Worm (Caenorhabditis elegans): Measurements from ENCODE around the gene acly-1.

Gene acly-1

DNA sequence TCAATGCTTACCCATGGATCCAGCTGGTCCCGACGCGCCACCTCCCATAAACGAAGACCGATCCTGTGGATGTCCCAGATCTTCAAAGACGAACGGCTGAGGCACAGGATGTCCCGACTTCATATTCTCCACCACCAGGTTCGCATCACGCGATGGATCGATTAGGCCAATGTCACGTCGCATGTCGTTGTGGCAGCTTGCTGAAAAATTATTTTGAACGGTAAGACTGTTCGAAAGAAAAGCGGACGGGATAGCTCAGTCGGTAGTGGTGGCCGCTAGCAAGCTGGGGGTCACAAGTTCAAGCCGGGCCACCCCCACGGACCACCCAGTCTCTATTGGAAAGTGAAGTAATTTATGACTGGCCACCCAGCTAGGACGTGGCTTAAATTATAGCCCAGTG, 33.8 kb downstream of the acly-1 start:
- TF ChIP-seq egl-13 (tag; optimal IDR thresholded peaks at IDR 0.05) (no peak), mab-9 (GFP tag; IDR thresholded peaks at IDR 0.05) (no peak), tlp-1 (tag; optimal IDR thresholded peaks at IDR 0.05) (no peak), hlh-17 (GFP tag; optimal IDR thresholded peaks at IDR 0.05; ENCODE audit: borderline replicate concordance) (no peak), fkh-4 (tag; optimal IDR thresholded peaks at IDR 0.05; ENCODE audit: borderline replicate concordance) (no peak), grh-1 (GFP tag; IDR thresholded peaks at IDR 0.05) (no peak), mef-2 (tag; optimal IDR thresholded peaks at IDR 0.05) (no peak), dpl-1 (GFP tag; optimal IDR thresholded peaks at IDR 0.05) (no peak), isw-1 (GFP tag; IDR thresholded peaks at IDR 0.05) (no peak), C34B4.2 (tag; optimal IDR thresholded peaks at IDR 0.05) (no peak), efl-1 (optimal IDR thresholded peaks at IDR 0.05) (no peak), efl-1 (GFP tag; optimal IDR thresholded peaks at IDR 0.05 in 1 of 2) (no peak), snu-23 (GFP tag; optimal IDR thresholded peaks at IDR 0.05) (no peak), jun-1 (tag; optimal IDR thresholded peaks at IDR 0.05) (no peak)

DNA sequence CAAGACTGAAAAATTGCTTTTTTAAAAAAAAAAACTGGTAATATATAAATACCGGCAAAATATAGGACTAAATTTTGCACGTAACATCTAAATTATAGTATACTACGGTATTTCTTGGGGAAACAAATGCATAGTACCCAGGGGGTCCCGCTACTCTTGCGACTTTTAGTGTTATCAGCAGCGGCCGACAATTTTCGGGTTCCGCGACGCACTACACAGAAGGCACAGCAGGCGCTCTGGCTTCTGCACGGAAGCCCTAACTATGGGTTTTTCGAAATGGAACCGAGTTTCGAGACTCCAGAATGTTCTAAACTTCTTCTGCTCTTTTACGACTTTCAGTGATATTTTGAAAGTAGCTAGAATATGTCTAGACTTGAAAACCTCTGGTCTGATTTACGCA, 37.2 kb downstream of the acly-1 start:
- TF ChIP-seq efl-3 (GFP tag; optimal IDR thresholded peaks at IDR 0.05) (no peak), nhr-12 (tag; optimal IDR thresholded peaks at IDR 0.05) (no peak), ztf-11 (tag; optimal IDR thresholded peaks at IDR 0.05) (no peak), ceh-82 (tag; optimal IDR thresholded peaks at IDR 0.05) (no peak), snpc-4 (tag; optimal IDR thresholded peaks at IDR 0.05) (peak; percentile 84), fos-1 (tag; optimal IDR thresholded peaks at IDR 0.05) (no peak)

DNA sequence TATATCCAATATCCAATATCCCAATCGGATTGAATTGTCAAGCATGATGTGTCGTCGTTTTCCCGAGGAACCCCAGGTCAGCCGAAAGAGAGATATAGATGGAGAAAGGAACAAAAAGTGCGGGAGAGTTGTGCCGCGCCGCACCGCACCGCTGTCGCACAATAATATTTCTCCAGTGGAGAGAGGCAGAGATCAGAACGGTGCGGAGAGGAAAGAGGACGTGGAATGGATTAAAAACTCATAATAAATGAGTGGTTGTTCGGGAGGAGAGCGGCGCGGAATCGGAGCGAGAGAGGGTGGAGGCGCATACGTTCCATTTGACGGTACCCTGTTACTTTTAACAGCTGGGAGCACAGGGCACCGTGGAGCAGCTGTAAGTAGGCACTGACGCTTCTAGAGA, 38.2 kb downstream of the acly-1 start:
- TF ChIP-seq nhr-71 (tag; optimal IDR thresholded peaks at IDR 0.05) (no peak), nhr-85 (tag) (no peak), lin-39 (tag; optimal IDR thresholded peaks at IDR 0.05) (no peak), C16A3.4 (tag; optimal IDR thresholded peaks at IDR 0.05) (no peak), Y116A8C.19 (tag; optimal IDR thresholded peaks at IDR 0.05; ENCODE audit: borderline replicate concordance) (no peak), ceh-82 (tag; optimal IDR thresholded peaks at IDR 0.05) (no peak), rnt-1 (tag; optimal IDR thresholded peaks at IDR 0.05) (no peak), unc-30 (tag; optimal IDR thresholded peaks at IDR 0.05) (no peak), vab-15 (tag; optimal IDR thresholded peaks at IDR 0.05) (no peak)

DNA sequence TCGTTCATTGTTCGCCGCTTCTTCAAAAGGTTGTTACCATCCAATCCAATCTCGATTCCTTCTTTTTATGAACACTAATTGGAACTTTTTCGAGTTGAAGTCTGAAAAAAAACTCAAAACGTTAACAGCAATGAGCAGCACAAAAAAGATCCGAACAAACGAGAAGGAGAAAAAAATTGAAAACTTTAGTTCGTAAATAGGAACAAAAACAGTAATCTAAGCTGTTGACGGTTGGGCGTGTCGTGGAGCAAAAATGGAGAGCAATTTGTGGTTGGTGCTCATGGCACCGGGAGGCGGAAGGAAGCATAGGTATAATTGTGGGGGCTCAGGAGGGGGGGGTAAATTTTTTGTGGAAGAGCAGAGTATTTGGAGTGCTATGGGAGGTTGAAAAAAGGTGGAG, 42.0 kb downstream of the acly-1 start, which contains the start of gene toca-1:
Gene toca-1 (minus strand): TSS at position 101 of the 400 bp plus-strand sequence.
- TF ChIP-seq unc-98 (GFP tag; IDR thresholded peaks at IDR 0.05), result no peak
- TF ChIP-seq dpl-1 (GFP tag; optimal IDR thresholded peaks at IDR 0.05), result no peak
- no peak for TF ChIP-seq zip-4 (GFP tag; optimal IDR thresholded peaks at IDR 0.05)
- TF ChIP-seq jun-1 (tag; optimal IDR thresholded peaks at IDR 0.05), result no peak
- no peak for TF ChIP-seq xbp-1 (tag; optimal IDR thresholded peaks at IDR 0.05)
- no peak for TF ChIP-seq nhr-12 (tag; optimal IDR thresholded peaks at IDR 0.05)
- TF ChIP-seq tbx-2 (tag; optimal IDR thresholded peaks at IDR 0.05), result no peak
- TF ChIP-seq mab-9 (GFP tag; IDR thresholded peaks at IDR 0.05), result no peak
- no peak for TF ChIP-seq grh-1 (GFP tag; IDR thresholded peaks at IDR 0.05)

DNA sequence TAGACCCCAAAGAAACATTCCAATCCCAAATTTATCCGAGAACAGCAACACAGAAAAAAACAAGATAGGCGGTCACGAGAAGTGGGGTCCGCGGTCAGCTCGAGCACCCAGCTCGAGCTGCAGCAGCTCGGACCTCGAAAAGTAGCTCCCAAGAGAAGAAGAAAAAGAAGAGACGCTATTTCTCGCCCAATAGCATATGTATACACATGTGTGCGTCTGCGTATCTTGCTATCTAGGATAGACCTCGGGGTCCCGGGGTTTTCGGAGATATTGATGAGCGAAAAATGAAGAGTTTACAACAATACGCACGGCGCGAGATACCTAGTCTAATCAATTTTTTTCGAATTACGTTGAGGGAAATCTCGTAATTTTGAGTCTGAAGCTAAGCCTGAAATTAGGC, 42.7 kb downstream of the acly-1 start:
- no peak for TF ChIP-seq sptf-1 (tag; optimal IDR thresholded peaks at IDR 0.05)
- peak; percentile 82 for TF ChIP-seq lin-14 (GFP tag; optimal IDR thresholded peaks at IDR 0.05)
- no peak for TF ChIP-seq nhr-237 (tag; optimal IDR thresholded peaks at IDR 0.05)
- TF ChIP-seq lsy-2 (tag; optimal IDR thresholded peaks at IDR 0.05), result peak; percentile 21 to 38
- TF ChIP-seq zag-1 (tag; optimal IDR thresholded peaks at IDR 0.05), result no peak
- TF ChIP-seq blmp-1 (tag; optimal IDR thresholded peaks at IDR 0.05), result no peak
- TF ChIP-seq unc-62 (GFP tag; optimal IDR thresholded peaks at IDR 0.05), result no peak
- TF ChIP-seq F16B12.6 (tag; optimal IDR thresholded peaks at IDR 0.05), result no peak
- peak; percentile 4 for TF ChIP-seq swsn-7 (tag; optimal IDR thresholded peaks at IDR 0.05)
- TF ChIP-seq nhr-90 (tag; optimal IDR thresholded peaks at IDR 0.05; ENCODE audit: poor library complexity), result no peak
- peak; percentile 24; the same call in 1 of the 2 replicates for TF ChIP-seq nhr-19 (GFP tag; conservative IDR thresholded peaks at IDR 0.05)
- TF ChIP-seq ztf-11 (tag; optimal IDR thresholded peaks at IDR 0.05), result no peak
- peak in 1 of 2 experiments; percentile 8 for TF ChIP-seq lin-35 (GFP tag; optimal IDR thresholded peaks at IDR 0.05)
- peak in 1 of 2 experiments; percentile 12 for TF ChIP-seq mdl-1 (tag; optimal IDR thresholded peaks at IDR 0.05)
- TF ChIP-seq ama-1 (optimal IDR thresholded peaks at IDR 0.05), result no peak
- TF ChIP-seq efl-1 (optimal IDR thresholded peaks at IDR 0.05), result peak in 1 of 2 experiments; percentile 9
- TF ChIP-seq efl-1 (GFP tag; optimal IDR thresholded peaks at IDR 0.05 in 1 of 2), result no peak
- TF ChIP-seq hlh-4 (tag; optimal IDR thresholded peaks at IDR 0.05), result no peak
- no peak for TF ChIP-seq elt-3 (tag; optimal IDR thresholded peaks at IDR 0.05)
